Fruit fly (Drosophila melanogaster) whole organism, embryonic: ENCODE data around the gene CG5346.

Source experiments
- Blimp-1 ChIP-seq: fragments of 200-800 bp; sonication (Bioruptor generic); optimal IDR thresholded peaks from 3 replicates; lab custom pipeline; 2018; ENCODE audit warnings: missing biosample characterization, missing genetic modification characterization, mild to moderate bottlenecking, moderate library complexity, missing genetic modification reagents
- CG10321 ChIP-seq: fragments of 200-800 bp; sonication (Bioruptor generic); IDR thresholded peaks from 2 replicates; pipeline ENCODE4 v1.3.6; 2022; ENCODE audit warnings: missing biosample characterization, missing genetic modification characterization
- CG10462 ChIP-seq: fragments of 200-800 bp; sonication (Bioruptor generic); optimal IDR thresholded peaks from 2 replicates; lab custom pipeline; 2016; ENCODE audit warnings: missing biosample characterization, missing genetic modification characterization
- CG10543 ChIP-seq: fragments of 200-800 bp; sonication (Bioruptor generic); optimal IDR thresholded peaks from 3 replicates; lab custom pipeline; 2017; ENCODE audit warnings: missing biosample characterization, mild to moderate bottlenecking, missing genetic modification characterization, moderate library complexity
- CG11093 ChIP-seq: fragments of 200-800 bp; sonication (Bioruptor generic); IDR thresholded peaks from 3 replicates; pipeline ENCODE4 v1.3.6; 2022; ENCODE audit warnings: missing biosample characterization, missing genetic modification characterization
- CG11398 ChIP-seq: fragments of 200-800 bp; sonication (Bioruptor generic); optimal IDR thresholded peaks from 2 replicates; lab custom pipeline; 2016; ENCODE audit warnings: missing biosample characterization, missing genetic modification characterization
- CG11695 ChIP-seq: fragments of 200-800 bp; sonication (Bioruptor generic); IDR thresholded peaks from 3 replicates; pipeline ENCODE4 v1.3.6; 2022; ENCODE audit warnings: missing biosample characterization, missing genetic modification characterization
- CG13296 ChIP-seq: fragments of 200-800 bp; sonication (Bioruptor generic); optimal IDR thresholded peaks from 3 replicates; lab custom pipeline; 2018; ENCODE audit warnings: missing biosample characterization, mild to moderate bottlenecking, missing genetic modification characterization
- CG17385 ChIP-seq: fragments of 200-800 bp; sonication (Bioruptor generic); optimal IDR thresholded peaks from 3 replicates; lab custom pipeline; 2018; ENCODE audit warnings: missing biosample characterization, mild to moderate bottlenecking, missing genetic modification characterization
- CG3065 ChIP-seq: fragments of 200-800 bp; sonication (Bioruptor generic); optimal IDR thresholded peaks from 2 replicates; lab custom pipeline; 2016; ENCODE audit warnings: missing biosample characterization, missing genetic modification characterization
- CG31365 ChIP-seq: fragments of 200-800 bp; sonication (Bioruptor generic); optimal IDR thresholded peaks from 2 replicates; lab custom pipeline; 2018; ENCODE audit warnings: missing biosample characterization, mild to moderate bottlenecking, missing genetic modification characterization
- CG32532 ChIP-seq: fragments of 200-800 bp; sonication (Bioruptor generic); IDR thresholded peaks from 2 replicates; pipeline ENCODE4 v1.3.6; 2022; ENCODE audit warnings: missing biosample characterization, missing genetic modification characterization
- CG32772 ChIP-seq: fragments of 200-800 bp; sonication (Bioruptor generic); IDR thresholded peaks from 2 replicates; pipeline ENCODE4 v1.3.6; 2022; ENCODE audit warnings: missing biosample characterization, missing genetic modification characterization
- CG3281 ChIP-seq: fragments of 200-800 bp; sonication (Bioruptor generic); optimal IDR thresholded peaks from 3 replicates; lab custom pipeline; 2017; ENCODE audit warnings: missing biosample characterization, mild to moderate bottlenecking, missing genetic modification characterization
- CG4328 ChIP-seq: fragments of 200-800 bp; sonication (Bioruptor generic); optimal IDR thresholded peaks from 3 replicates; lab custom pipeline; 2017; ENCODE audit warnings: missing biosample characterization, missing genetic modification reagents, missing genetic modification characterization
- CG6254 ChIP-seq: fragments of 200-800 bp; sonication (Bioruptor generic); optimal IDR thresholded peaks from 3 replicates; lab custom pipeline; 2017; ENCODE audit warnings: mild to moderate bottlenecking, missing biosample characterization, missing genetic modification reagents, missing genetic modification characterization
- CG6272 ChIP-seq: fragments of 200-800 bp; sonication (Bioruptor generic); IDR thresholded peaks from 2 replicates; pipeline ENCODE4 v1.3.6; 2022; ENCODE audit warnings: missing biosample characterization, missing genetic modification characterization
- CoRest ChIP-seq: fragments of 200-800 bp; sonication (Bioruptor generic); optimal IDR thresholded peaks from 3 replicates; lab custom pipeline; 2018; ENCODE audit warnings: missing biosample characterization, mild to moderate bottlenecking, missing genetic modification characterization, moderate library complexity
- E2f1 ChIP-seq: fragments of 200-800 bp; sonication (Bioruptor generic); IDR thresholded peaks from 2 replicates; pipeline ENCODE4 v1.3.6; 2022; ENCODE audit warnings: missing biosample characterization, missing genetic modification characterization
- Gsc ChIP-seq: fragments of 200-800 bp; sonication (Bioruptor generic); IDR thresholded peaks from 2 replicates; pipeline ENCODE4 v1.3.6; 2022; ENCODE audit warnings: missing biosample characterization, missing genetic modification characterization
- Mad ChIP-seq: fragments of 200-800 bp; sonication (Bioruptor generic); optimal IDR thresholded peaks from 2 replicates; lab custom pipeline; 2016; ENCODE audit warnings: missing biosample characterization, missing genetic modification characterization
- Meics ChIP-seq: fragments of 200-800 bp; sonication (Bioruptor generic); optimal IDR thresholded peaks from 2 replicates; lab custom pipeline; 2017; ENCODE audit warnings: missing biosample characterization, mild to moderate bottlenecking, missing genetic modification characterization
- Nf-YA ChIP-seq: fragments of 200-800 bp; sonication (Bioruptor generic); IDR thresholded peaks from 2 replicates; pipeline ENCODE4 v1.3.6; 2022; ENCODE audit warnings: missing biosample characterization, missing genetic modification characterization
- NfI ChIP-seq: fragments of 200-800 bp; sonication (Bioruptor generic); optimal IDR thresholded peaks from 3 replicates; lab custom pipeline; 2018; ENCODE audit warnings: missing biosample characterization, mild to moderate bottlenecking, missing genetic modification characterization, moderate library complexity
- Pdp1 ChIP-seq, 2 experiments: fragments of 200-800 bp; sonication (Bioruptor generic); optimal IDR thresholded peaks; 3 replicates each; lab custom pipeline; 2016; ENCODE audit warnings: missing biosample characterization in 2 of 2, missing genetic modification characterization in 2 of 2, mild to moderate bottlenecking in 1 of 2, moderate library complexity in 1 of 2
- Rfx ChIP-seq: fragments of 200-800 bp; sonication (Bioruptor generic); IDR thresholded peaks from 2 replicates; pipeline ENCODE4 v1.3.6; 2022; ENCODE audit warnings: missing biosample characterization, missing genetic modification characterization
- Sox100B ChIP-seq: fragments of 200-800 bp; sonication (Bioruptor generic); optimal IDR thresholded peaks from 3 replicates; lab custom pipeline; 2018; ENCODE audit warnings: missing biosample characterization, mild to moderate bottlenecking, missing genetic modification characterization
- Sry-β ChIP-seq: fragments of 200-800 bp; sonication (Bioruptor generic); optimal IDR thresholded peaks from 2 replicates; lab custom pipeline; 2018; ENCODE audit warnings: missing biosample characterization, mild to moderate bottlenecking, missing genetic modification characterization, moderate library complexity
- Taf1 ChIP-seq: fragments of 200-800 bp; sonication (Bioruptor generic); IDR thresholded peaks from 2 replicates; pipeline ENCODE4 v1.3.6; 2022; ENCODE audit warnings: missing biosample characterization, missing genetic modification characterization
- Tbp ChIP-seq: fragments of >200 bp; optimal IDR thresholded peaks from 2 replicates; lab custom pipeline; 2018; ENCODE audit warnings: missing biosample characterization, missing genetic modification characterization
- Xbp1 ChIP-seq: fragments of 200-800 bp; sonication (Bioruptor generic); optimal IDR thresholded peaks from 3 replicates; lab custom pipeline; 2016; ENCODE audit warnings: missing biosample characterization, mild to moderate bottlenecking, missing genetic modification characterization
- disco-r ChIP-seq: fragments of 200-800 bp; sonication (Bioruptor generic); optimal IDR thresholded peaks from 2 replicates; lab custom pipeline; 2016; ENCODE audit warnings: missing biosample characterization, missing genetic modification characterization
- en ChIP-seq: fragments of 200-800 bp; sonication (Bioruptor generic); optimal IDR thresholded peaks from 2 replicates; lab custom pipeline; 2016; ENCODE audit warnings: missing biosample characterization, missing genetic modification characterization
- gsb ChIP-seq: fragments of 200-800 bp; sonication (Bioruptor generic); IDR thresholded peaks from 2 replicates; pipeline ENCODE4 v1.3.6; 2022; ENCODE audit warnings: missing biosample characterization, missing genetic modification characterization
- ham ChIP-seq: fragments of 200-800 bp; sonication (Bioruptor generic); IDR thresholded peaks from 2 replicates; pipeline ENCODE4 v1.3.6; 2022; ENCODE audit warnings: missing biosample characterization, missing genetic modification characterization
- ind ChIP-seq: fragments of 200-800 bp; sonication (Bioruptor generic); optimal IDR thresholded peaks from 3 replicates; lab custom pipeline; 2016; ENCODE audit warnings: missing biosample characterization, missing genetic modification characterization
- insv ChIP-seq, 2 experiments: fragments of 200-800 bp; sonication (Bioruptor generic); optimal IDR thresholded peaks; 3 replicates each; lab custom pipeline; 2016 to 2018; ENCODE audit warnings: missing biosample characterization in 2 of 2, missing genetic modification characterization in 2 of 2
- ken ChIP-seq: fragments of 200-800 bp; sonication (Bioruptor generic); IDR thresholded peaks from 3 replicates; pipeline ENCODE4 v1.3.6; 2022; ENCODE audit warnings: missing biosample characterization, missing genetic modification characterization
- lab ChIP-seq: fragments of 200-800 bp; sonication (Bioruptor generic); optimal IDR thresholded peaks from 3 replicates; lab custom pipeline; 2017; ENCODE audit warnings: missing biosample characterization, missing genetic modification characterization, mild to moderate bottlenecking, moderate library complexity, missing genetic modification reagents
- lilli ChIP-seq: fragments of 200-800 bp; sonication (Bioruptor generic); optimal IDR thresholded peaks from 3 replicates; lab custom pipeline; 2016; ENCODE audit warnings: missing biosample characterization, missing genetic modification characterization
- nerfin-2 ChIP-seq: fragments of 200-800 bp; sonication (Bioruptor generic); IDR thresholded peaks from 2 replicates; pipeline ENCODE4 v1.3.6; 2022; ENCODE audit warnings: missing biosample characterization, missing genetic modification characterization; ENCODE audit not compliant: partially characterized antibody
- org-1 ChIP-seq: fragments of 200-800 bp; sonication (Bioruptor generic); optimal IDR thresholded peaks from 2 replicates; lab custom pipeline; 2017; ENCODE audit warnings: missing biosample characterization, missing genetic modification characterization
- pnt ChIP-seq: fragments of 200-800 bp; sonication (Bioruptor generic); optimal IDR thresholded peaks from 3 replicates; lab custom pipeline; 2016; ENCODE audit warnings: missing biosample characterization, missing genetic modification characterization
- run ChIP-seq: fragments of 200-800 bp; sonication (Bioruptor generic); optimal IDR thresholded peaks from 3 replicates; lab custom pipeline; 2018; ENCODE audit warnings: missing biosample characterization, mild to moderate bottlenecking, missing genetic modification characterization
- salm ChIP-seq: fragments of 200-800 bp; sonication (Bioruptor generic); optimal IDR thresholded peaks from 2 replicates; lab custom pipeline; 2018; ENCODE audit warnings: missing biosample characterization, mild to moderate bottlenecking, missing genetic modification characterization
- sd ChIP-seq: fragments of 200-800 bp; sonication (Bioruptor generic); optimal IDR thresholded peaks from 3 replicates; lab custom pipeline; 2018; ENCODE audit warnings: missing biosample characterization, mild to moderate bottlenecking, missing genetic modification characterization, moderate library complexity
- sens ChIP-seq: fragments of 200-800 bp; sonication (Bioruptor generic); peaks from one replicate; lab custom pipeline; 2016; ENCODE audit warnings: missing biosample characterization, missing genetic modification characterization
- sisA ChIP-seq: fragments of 200-800 bp; sonication (Bioruptor generic); IDR thresholded peaks from 2 replicates; pipeline ENCODE4 v1.3.6; 2022; ENCODE audit warnings: missing biosample characterization, missing genetic modification characterization
- sob ChIP-seq: fragments of 200-800 bp; sonication (Bioruptor generic); IDR thresholded peaks from 2 replicates; pipeline ENCODE4 v1.3.6; 2022; ENCODE audit warnings: missing biosample characterization, missing genetic modification characterization
- z ChIP-seq: fragments of 200-800 bp; sonication (Bioruptor generic); IDR thresholded peaks from 3 replicates; pipeline ENCODE4 v1.3.6; 2022; ENCODE audit warnings: missing biosample characterization, missing genetic modification characterization

CG5346 gene

dm6 chr3R:22494523-22495309, 33.7 kb downstream of the CG5346 start (continued):
- TF ChIP-seq Sox100B (GFP tag; lab: Kevin White, UChicago), result peak; percentile 64
- TF ChIP-seq CG10462, result no peak
- TF ChIP-seq sob (GFP tag; lab: Robert Waterston, UW), result peak; percentile 34; the same call in 1 of the 2 replicates
- peak; percentile 69 for TF ChIP-seq CG10543 (GFP tag; lab: Kevin White, UChicago)
- no peak for TF ChIP-seq z (GFP tag; lab: Robert Waterston, UW)
- TF ChIP-seq org-1 (GFP tag; lab: Kevin White, UChicago), result no peak
- TF ChIP-seq salm, result no peak
- TF ChIP-seq Sry-β, result no peak
- 0 out of 2 replicates have a peak, but pooled peaks have one; percentile 30 for TF ChIP-seq E2f1 (GFP tag; lab: Robert Waterston, UW)
- TF ChIP-seq gsb (GFP tag; lab: Robert Waterston, UW), result no peak
- no peak for TF ChIP-seq ken (GFP tag; lab: Robert Waterston, UW)
- peak; percentile 40 for TF ChIP-seq CG13296
- TF ChIP-seq CG6272 (GFP tag; lab: Robert Waterston, UW), result no peak
- no peak for TF ChIP-seq insv (GFP tag; optimal IDR thresholded peaks at IDR 0.05; lab: Kevin White, UChicago)
- peak; percentile 17 for TF ChIP-seq CG17385 (GFP tag; lab: Kevin White, UChicago)
- no peak for TF ChIP-seq Tbp (GFP tag; lab: Kevin White, UChicago)
- TF ChIP-seq CG3065 (GFP tag; lab: Kevin White, UChicago), result no peak
- no peak for TF ChIP-seq Xbp1
- no peak for TF ChIP-seq nerfin-2
- TF ChIP-seq CG3281 (GFP tag; lab: Kevin White, UChicago), result peak; percentile 8
- peak; percentile 60 for TF ChIP-seq lab (GFP tag; lab: Kevin White, UChicago)
- peak; percentile 51; the same call in 1 of the 2 replicates for TF ChIP-seq Rfx (GFP tag; lab: Robert Waterston, UW)
- TF ChIP-seq CG4328 (GFP tag; lab: Kevin White, UChicago), result no peak
- TF ChIP-seq en (GFP tag; lab: Kevin White, UChicago), result no peak
- no peak for TF ChIP-seq sd
- no peak for TF ChIP-seq CG32772 (GFP tag; lab: Robert Waterston, UW)
- TF ChIP-seq NfI, result no peak
- TF ChIP-seq lilli (GFP tag; lab: Kevin White, UChicago), result peak; percentile 31
- TF ChIP-seq CG11093, result no peak
- TF ChIP-seq CG31365 (tag; lab: Kevin White, UChicago), result no peak
- TF ChIP-seq CG10321, result no peak
- no peak for TF ChIP-seq ham
- TF ChIP-seq CG6254 (GFP tag; lab: Kevin White, UChicago), result no peak
- TF ChIP-seq CG11398 (GFP tag; lab: Kevin White, UChicago), result no peak
- TF ChIP-seq pnt (GFP tag; lab: Kevin White, UChicago), result no peak
- peak; percentile 90 for TF ChIP-seq sens
- TF ChIP-seq run (tag; lab: Kevin White, UChicago), result no peak
- peak; percentile 15 for TF ChIP-seq CoRest (tag; lab: Kevin White, UChicago)
- 0 out of 2 replicates have a peak, but pooled peaks have one; percentile 13 for TF ChIP-seq Nf-YA (GFP tag; lab: Robert Waterston, UW)
- no peak for TF ChIP-seq Taf1 (GFP tag; lab: Robert Waterston, UW)
- peak; percentile 11; the same call in 1 of the 2 replicates for TF ChIP-seq CG32532
- no peak for TF ChIP-seq disco-r (GFP tag; lab: Kevin White, UChicago)
- peak in 1 of 2 experiments; percentile 31 for TF ChIP-seq Pdp1 (GFP tag; optimal IDR thresholded peaks at IDR 0.05; lab: Kevin White, UChicago)
- TF ChIP-seq Meics, result peak; percentile 65
- no peak for TF ChIP-seq Blimp-1
- no peak for TF ChIP-seq Mad (GFP tag; lab: Kevin White, UChicago)
- TF ChIP-seq CG11695 (GFP tag; lab: Robert Waterston, UW), result no peak
- no peak; the same call in 1 of the 2 replicates for TF ChIP-seq sisA (GFP tag; lab: Robert Waterston, UW)
- TF ChIP-seq Gsc (GFP tag; lab: Robert Waterston, UW), result no peak
- peak; percentile 59 for TF ChIP-seq ind (GFP tag; lab: Kevin White, UChicago)
